Worm (Caenorhabditis elegans): ENCODE measurements around the gene clec-29.

ce11 chrV:16726915-16727314, 12.1 kb downstream of the clec-29 start, which contains the start of gene T25E12.14:
- TF ChIP-seq ama-1 (optimal IDR thresholded peaks at IDR 0.05) (no peak), aly-1 (tag; optimal IDR thresholded peaks at IDR 0.05) (no peak), flt-1 (GFP tag; IDR thresholded peaks at IDR 0.05) (no peak), tbx-11 (GFP tag; IDR thresholded peaks at IDR 0.05) (no peak), hmbx-1 (tag; optimal IDR thresholded peaks at IDR 0.05) (no peak), ceh-36 (tag; optimal IDR thresholded peaks at IDR 0.05) (no peak), pes-1 (GFP tag; IDR thresholded peaks at IDR 0.05) (no peak), ceh-13 (GFP tag; optimal IDR thresholded peaks at IDR 0.05) (no peak), ets-7 (tag; optimal IDR thresholded peaks at IDR 0.05) (no peak), sea-1 (GFP tag; conservative IDR thresholded peaks at IDR 0.05) (no peak), tra-4 (tag; optimal IDR thresholded peaks at IDR 0.05) (no peak), tbx-37 (GFP tag; conservative IDR thresholded peaks at IDR 0.05) (no peak)

Data from whole organism, early embryonic.